Fruit fly (Drosophila melanogaster) whole organism, embryonic: ENCODE measurements around the gene ZnT86D.
A peak's percentile ranks its signal among the peaks of the same experiment; 100 is the strongest.

Source experiments
- Awh ChIP-seq: fragments of 200-800 bp; sonication (Bioruptor generic); IDR thresholded peaks from 2 replicates; pipeline ENCODE4, ENCODE4 v1.3.6; 2022; ENCODE audit warnings: missing biosample characterization, missing genetic modification characterization
- CG10321 ChIP-seq: fragments of 200-800 bp; sonication (Bioruptor generic); IDR thresholded peaks from 2 replicates; pipeline ENCODE4 v1.3.6; 2022; ENCODE audit warnings: missing biosample characterization, missing genetic modification characterization
- CG10366 ChIP-seq: fragments of 200-800 bp; sonication (Bioruptor generic); IDR thresholded peaks from 2 replicates; pipeline ENCODE4 v1.3.6; 2022; ENCODE audit warnings: missing biosample characterization, missing genetic modification characterization
- CG10979 ChIP-seq: fragments of 200-800 bp; sonication (Bioruptor generic); optimal IDR thresholded peaks from 2 replicates; lab custom pipeline; 2018; ENCODE audit warnings: missing biosample characterization, mild to moderate bottlenecking, missing genetic modification characterization, moderate library complexity
- CG13424 ChIP-seq: fragments of 200-800 bp; sonication (Bioruptor generic); optimal IDR thresholded peaks from 2 replicates; lab custom pipeline; 2019; ENCODE audit warnings: missing biosample characterization, mild to moderate bottlenecking, missing genetic modification characterization, moderate library complexity
- CG14014 ChIP-seq: fragments of 200-800 bp; sonication (Bioruptor generic); IDR thresholded peaks from 2 replicates; pipeline ENCODE4 v1.3.6; 2022; ENCODE audit warnings: missing biosample characterization, missing genetic modification characterization
- CG14441 ChIP-seq: fragments of 200-800 bp; sonication (Bioruptor generic); IDR thresholded peaks from 2 replicates; pipeline ENCODE4 v1.3.6; 2022; ENCODE audit warnings: missing biosample characterization, missing genetic modification characterization
- CG15601 ChIP-seq: fragments of 200-800 bp; sonication (Bioruptor generic); optimal IDR thresholded peaks from 3 replicates; lab custom pipeline; 2019; ENCODE audit warnings: missing biosample characterization, mild to moderate bottlenecking, missing genetic modification characterization, moderate library complexity
- CG17361 ChIP-seq: fragments of 200-800 bp; sonication (Bioruptor generic); IDR thresholded peaks from 3 replicates; pipeline ENCODE4 v1.3.6; 2022; ENCODE audit warnings: missing biosample characterization, missing genetic modification characterization
- CG31224 ChIP-seq: fragments of 200-800 bp; sonication (Bioruptor generic); IDR thresholded peaks from 2 replicates; pipeline ENCODE4 v1.3.6; 2022; ENCODE audit warnings: missing biosample characterization, missing genetic modification characterization
- CG4404 ChIP-seq: fragments of 200-800 bp; sonication (Bioruptor generic); IDR thresholded peaks from 2 replicates; pipeline ENCODE4 v1.3.6; 2022; ENCODE audit warnings: missing biosample characterization, missing genetic modification characterization
- CG8359 ChIP-seq: fragments of 200-800 bp; sonication (Bioruptor generic); optimal IDR thresholded peaks from 2 replicates; lab custom pipeline; 2017; ENCODE audit warnings: missing biosample characterization, mild to moderate bottlenecking, missing genetic modification characterization, borderline replicate concordance
- CG8765 ChIP-seq: fragments of 200-800 bp; sonication (Bioruptor generic); IDR thresholded peaks from 2 replicates; pipeline ENCODE4 v1.3.6; 2022; ENCODE audit warnings: missing biosample characterization, missing genetic modification characterization
- CG9437 ChIP-seq: fragments of 200-800 bp; sonication (Bioruptor generic); optimal IDR thresholded peaks from 2 replicates; lab custom pipeline; 2018; ENCODE audit warnings: missing biosample characterization, mild to moderate bottlenecking, missing genetic modification characterization
- CrebB ChIP-seq: fragments of 200-800 bp; sonication (Bioruptor generic); optimal IDR thresholded peaks from 3 replicates; lab custom pipeline; 2018; ENCODE audit warnings: missing biosample characterization, mild to moderate bottlenecking, missing genetic modification characterization
- D19A ChIP-seq: fragments of 200-800 bp; optimal IDR thresholded peaks from 3 replicates; lab custom pipeline; 2019; ENCODE audit warnings: missing biosample characterization, mild to moderate bottlenecking, missing genetic modification characterization, moderate library complexity
- Dek ChIP-seq: fragments of 200-800 bp; sonication (Bioruptor generic); optimal IDR thresholded peaks from 3 replicates; lab custom pipeline; 2019; ENCODE audit warnings: missing biosample characterization, mild to moderate bottlenecking, missing genetic modification characterization, moderate library complexity
- Dll ChIP-seq: fragments of 200-800 bp; sonication (Bioruptor generic); IDR thresholded peaks from 4 replicates; pipeline ENCODE4 v1.3.6; 2022; ENCODE audit warnings: missing biosample characterization, missing genetic modification characterization; ENCODE audit not compliant: partially characterized antibody
- Gsc ChIP-seq: fragments of 200-800 bp; sonication (Bioruptor generic); IDR thresholded peaks from 2 replicates; pipeline ENCODE4 v1.3.6; 2022; ENCODE audit warnings: missing biosample characterization, missing genetic modification characterization
- HLH3B ChIP-seq: fragments of 200-800 bp; sonication (Bioruptor generic); IDR thresholded peaks from 2 replicates; pipeline ENCODE4 v1.3.6; 2022; ENCODE audit warnings: missing biosample characterization, missing genetic modification characterization
- HLHmδ ChIP-seq: fragments of 200-800 bp; sonication (Bioruptor generic); optimal IDR thresholded peaks from 2 replicates; lab custom pipeline; 2018; ENCODE audit warnings: missing biosample characterization, mild to moderate bottlenecking, missing genetic modification characterization, moderate library complexity
- Lpt ChIP-seq: fragments of >200 bp; optimal IDR thresholded peaks from 2 replicates; lab custom pipeline; 2018; ENCODE audit warnings: missing biosample characterization, missing genetic modification characterization
- NC2α ChIP-seq: fragments of 200-800 bp; sonication (Bioruptor generic); optimal IDR thresholded peaks from 2 replicates; lab custom pipeline; 2016; ENCODE audit warnings: missing biosample characterization, missing genetic modification characterization
- NC2β ChIP-seq: fragments of 200-800 bp; sonication (Bioruptor generic); optimal IDR thresholded peaks from 2 replicates; lab custom pipeline; 2016; ENCODE audit warnings: missing biosample characterization, missing genetic modification characterization
- Oaz ChIP-seq: fragments of 200-800 bp; sonication (Bioruptor generic); IDR thresholded peaks from 2 replicates; pipeline ENCODE4 v1.3.6; 2022; ENCODE audit warnings: missing biosample characterization, missing genetic modification characterization
- Oli ChIP-seq: fragments of 200-800 bp; sonication (Bioruptor generic); optimal IDR thresholded peaks from 2 replicates; lab custom pipeline; 2018; ENCODE audit warnings: missing biosample characterization, mild to moderate bottlenecking, missing genetic modification characterization, moderate library complexity
- TFAM ChIP-seq: fragments of 200-800 bp; sonication (Bioruptor generic); optimal IDR thresholded peaks from 2 replicates; lab custom pipeline; 2017; ENCODE audit warnings: missing biosample characterization, missing genetic modification characterization, inconsistent platforms
- Usf ChIP-seq: fragments of 200-800 bp; sonication (Bioruptor generic); optimal IDR thresholded peaks from 2 replicates; lab custom pipeline; 2017; ENCODE audit warnings: missing genotype, missing biosample characterization, missing genetic modification characterization
- ac ChIP-seq: fragments of 200-800 bp; sonication (Bioruptor generic); optimal IDR thresholded peaks from 3 replicates; lab custom pipeline; 2017; ENCODE audit warnings: missing biosample characterization, mild to moderate bottlenecking, missing genetic modification characterization
- btn ChIP-seq: fragments of 200-800 bp; sonication (Bioruptor generic); optimal IDR thresholded peaks from 2 replicates; lab custom pipeline; 2016; ENCODE audit warnings: missing biosample characterization, missing genetic modification characterization
- ci ChIP-seq: fragments of 200-800 bp; sonication (Bioruptor generic); IDR thresholded peaks from 3 replicates; pipeline ENCODE4 v1.3.6; 2022; ENCODE audit warnings: missing biosample characterization, missing genetic modification characterization
- dm ChIP-seq: fragments of 200-800 bp; sonication (Bioruptor generic); optimal IDR thresholded peaks from 3 replicates; lab custom pipeline; 2016; ENCODE audit warnings: missing biosample characterization, missing genetic modification characterization
- emc ChIP-seq: fragments of 200-800 bp; sonication (Bioruptor generic); optimal IDR thresholded peaks from 2 replicates; lab custom pipeline; 2016; ENCODE audit warnings: missing biosample characterization, missing genetic modification characterization
- ems ChIP-seq: fragments of 200-800 bp; sonication (Bioruptor generic); optimal IDR thresholded peaks from 3 replicates; lab custom pipeline; 2016; ENCODE audit warnings: missing biosample characterization, missing genetic modification characterization
- eve ChIP-seq, 2 experiments: fragments of >200 bp; optimal IDR thresholded peaks; 2 replicates each; lab custom pipeline; 2017; ENCODE audit warnings: missing biosample characterization in 2 of 2, missing genetic modification characterization in 2 of 2
- grau ChIP-seq: fragments of 200-800 bp; optimal IDR thresholded peaks from 3 replicates; lab custom pipeline; 2019; ENCODE audit warnings: missing biosample characterization, mild to moderate bottlenecking, missing genetic modification characterization, moderate library complexity
- gt ChIP-seq: fragments of 200-800 bp; sonication (Bioruptor generic); IDR thresholded peaks from 2 replicates; pipeline ENCODE4 v1.3.6; 2022; ENCODE audit warnings: missing biosample characterization, missing genetic modification characterization
- inv ChIP-seq: fragments of 200-800 bp; sonication (Bioruptor generic); IDR thresholded peaks from 2 replicates; pipeline ENCODE4 v1.3.6; 2022; ENCODE audit warnings: missing biosample characterization, missing genetic modification characterization; ENCODE audit not compliant: partially characterized antibody
- jumu ChIP-seq: fragments of 200-800 bp; sonication (Bioruptor generic); optimal IDR thresholded peaks from 3 replicates; lab custom pipeline; 2016; ENCODE audit warnings: missing biosample characterization, missing genetic modification characterization
- knrl ChIP-seq: fragments of 200-800 bp; sonication (Bioruptor generic); IDR thresholded peaks from 3 replicates; pipeline ENCODE4 v1.3.6; 2022; ENCODE audit warnings: missing biosample characterization, missing genetic modification characterization; ENCODE audit not compliant: partially characterized antibody
- luna ChIP-seq: fragments of 200-800 bp; sonication (Bioruptor generic); optimal IDR thresholded peaks from 2 replicates; lab custom pipeline; 2016; ENCODE audit warnings: missing biosample characterization, missing genetic modification characterization
- nau ChIP-seq: fragments of 200-800 bp; sonication (Bioruptor generic); optimal IDR thresholded peaks from 3 replicates; lab custom pipeline; 2017; ENCODE audit warnings: missing biosample characterization, mild to moderate bottlenecking, missing genetic modification characterization, missing genetic modification reagents
- pho ChIP-seq: fragments of 200-800 bp; sonication (Bioruptor generic); optimal IDR thresholded peaks from 2 replicates; lab custom pipeline; 2016; ENCODE audit warnings: missing biosample characterization, missing genetic modification characterization
- sens-2 ChIP-seq: fragments of 200-800 bp; sonication (Bioruptor generic); IDR thresholded peaks from 2 replicates; pipeline ENCODE4 v1.3.6; 2022; ENCODE audit warnings: missing biosample characterization, missing genetic modification characterization
- sob ChIP-seq: fragments of 200-800 bp; sonication (Bioruptor generic); IDR thresholded peaks from 2 replicates; pipeline ENCODE4 v1.3.6; 2022; ENCODE audit warnings: missing biosample characterization, missing genetic modification characterization
- sr ChIP-seq: fragments of 200-800 bp; sonication (Bioruptor generic); IDR thresholded peaks from 3 replicates; pipeline ENCODE4 v1.3.6; 2022; ENCODE audit warnings: missing biosample characterization, missing genetic modification characterization
- stc ChIP-seq: fragments of 200-800 bp; sonication (Bioruptor generic); IDR thresholded peaks from 2 replicates; pipeline ENCODE4 v1.3.6; 2022; ENCODE audit warnings: missing biosample characterization, missing genetic modification characterization
- tna ChIP-seq: fragments of 200-800 bp; sonication (Bioruptor generic); IDR thresholded peaks from 2 replicates; pipeline ENCODE4 v1.3.6; 2022; ENCODE audit warnings: missing biosample characterization, missing genetic modification characterization; ENCODE audit not compliant: partially characterized antibody
- trem ChIP-seq: fragments of 200-800 bp; optimal IDR thresholded peaks from 3 replicates; lab custom pipeline; 2019; ENCODE audit warnings: missing biosample characterization, mild to moderate bottlenecking, missing genetic modification characterization, moderate library complexity
- unc-4 ChIP-seq: fragments of 200-800 bp; sonication (Bioruptor generic); IDR thresholded peaks from 2 replicates; pipeline ENCODE4 v1.3.6; 2022; ENCODE audit warnings: missing biosample characterization, missing genetic modification characterization; ENCODE audit not compliant: partially characterized antibody
- unpg ChIP-seq: fragments of 200-800 bp; sonication (Bioruptor generic); optimal IDR thresholded peaks from 3 replicates; lab custom pipeline; 2018; ENCODE audit warnings: missing biosample characterization, mild to moderate bottlenecking, missing genetic modification characterization, moderate library complexity
- z ChIP-seq: fragments of 200-800 bp; sonication (Bioruptor generic); IDR thresholded peaks from 3 replicates; pipeline ENCODE4 v1.3.6; 2022; ENCODE audit warnings: missing biosample characterization, missing genetic modification characterization

The ZnT86D gene

DNA sequence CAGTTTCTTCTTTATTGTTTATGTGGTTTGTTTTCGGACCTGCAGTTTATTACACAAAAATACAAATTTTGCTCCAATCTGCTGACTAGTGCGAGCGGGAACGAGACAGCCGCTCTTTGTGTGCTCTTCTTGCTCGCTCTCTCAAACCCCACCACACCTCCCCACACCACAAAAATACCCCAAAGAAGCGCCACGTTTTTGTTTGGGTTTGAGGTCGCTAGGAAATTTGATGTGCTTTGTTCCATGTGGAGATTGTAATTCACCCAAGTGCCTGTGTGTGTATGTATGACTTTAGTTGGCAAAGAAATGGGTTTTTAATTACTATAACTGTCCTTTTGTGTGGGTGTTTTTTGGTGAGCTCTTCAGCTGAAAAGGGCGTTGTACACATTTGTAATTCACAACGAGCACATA is 16.3 kb downstream of the ZnT86D start (continued):
- no peak for TF ChIP-seq NC2β (GFP tag; lab: Kevin White, UChicago)
- TF ChIP-seq dm: peak; percentile 67
- TF ChIP-seq NC2α (GFP tag; lab: Kevin White, UChicago): no peak
- no peak for TF ChIP-seq pho
- TF ChIP-seq stc (GFP tag; lab: Robert Waterston, UW): no peak
- no peak for TF ChIP-seq CG13424
- no peak for TF ChIP-seq luna
- no peak for TF ChIP-seq Lpt (GFP tag; lab: Kevin White, UChicago)
- TF ChIP-seq Oaz (GFP tag; lab: Robert Waterston, UW): no peak
- TF ChIP-seq tna (GFP tag; lab: Robert Waterston, UW): peak; percentile 13; the same call in 1 of the 2 replicates
- TF ChIP-seq ac (GFP tag; lab: Kevin White, UChicago): no peak
- TF ChIP-seq sr: no peak
- TF ChIP-seq emc (GFP tag; lab: Kevin White, UChicago): no peak
- TF ChIP-seq CG4404 (GFP tag; lab: Robert Waterston, UW): no peak
- TF ChIP-seq jumu (GFP tag; lab: Kevin White, UChicago): no peak
- no peak for TF ChIP-seq Dll (GFP tag; lab: Robert Waterston, UW)
- no peak for TF ChIP-seq z (GFP tag; lab: Robert Waterston, UW)
- TF ChIP-seq knrl (GFP tag; lab: Robert Waterston, UW): no peak
- TF ChIP-seq CG10366 (GFP tag; lab: Robert Waterston, UW): no peak
- TF ChIP-seq CG10321 (GFP tag; lab: Robert Waterston, UW): peak; percentile 84
- TF ChIP-seq unc-4 (GFP tag; lab: Robert Waterston, UW): no peak
- TF ChIP-seq btn: no peak
- TF ChIP-seq inv: no peak
- TF ChIP-seq CG8765: no peak
- no peak for TF ChIP-seq CG8359 (GFP tag; lab: Kevin White, UChicago)
- no peak for TF ChIP-seq CrebB (tag; lab: Kevin White, UChicago)
- no peak for TF ChIP-seq HLH3B (GFP tag; lab: Robert Waterston, UW)
- TF ChIP-seq sob (GFP tag; lab: Robert Waterston, UW): peak; percentile 51; the same call in 1 of the 2 replicates
- TF ChIP-seq D19A (tag; lab: Kevin White, UChicago): no peak
- no peak for TF ChIP-seq CG17361 (GFP tag; lab: Robert Waterston, UW)
- peak; percentile 46; the same call in 1 of the 2 replicates for TF ChIP-seq CG14014
- TF ChIP-seq HLHmδ: no peak
- TF ChIP-seq Awh (GFP tag; lab: Robert Waterston, UW): no peak
- no peak for TF ChIP-seq trem (tag; lab: Kevin White, UChicago)
- no peak for TF ChIP-seq CG31224
- no peak for TF ChIP-seq CG10979
- TF ChIP-seq eve (GFP tag; optimal IDR thresholded peaks at IDR 0.05; lab: Kevin White, UChicago): no peak
- TF ChIP-seq CG9437: no peak
- no peak for TF ChIP-seq Oli (tag; lab: Kevin White, UChicago)
- TF ChIP-seq Usf: no peak
- TF ChIP-seq Dek (tag; lab: Kevin White, UChicago): no peak
- no peak for TF ChIP-seq sens-2
- peak; percentile 60; the same call in 2 of the 3 replicates for TF ChIP-seq ci
- no peak; the same call in 1 of the 2 replicates for TF ChIP-seq CG14441 (GFP tag; lab: Robert Waterston, UW)
- no peak for TF ChIP-seq gt (GFP tag; lab: Robert Waterston, UW)
- peak; percentile 15 for TF ChIP-seq grau
- no peak for TF ChIP-seq unpg (GFP tag; lab: Kevin White, UChicago)
- TF ChIP-seq ems (GFP tag; lab: Kevin White, UChicago): no peak
- no peak for TF ChIP-seq nau
- TF ChIP-seq Gsc (GFP tag; lab: Robert Waterston, UW): no peak
- TF ChIP-seq CG15601: no peak
- no peak for TF ChIP-seq TFAM (GFP tag; lab: Kevin White, UChicago)
